Worm (Caenorhabditis elegans): Measurements from ENCODE around the gene C06G3.8.

DNA sequence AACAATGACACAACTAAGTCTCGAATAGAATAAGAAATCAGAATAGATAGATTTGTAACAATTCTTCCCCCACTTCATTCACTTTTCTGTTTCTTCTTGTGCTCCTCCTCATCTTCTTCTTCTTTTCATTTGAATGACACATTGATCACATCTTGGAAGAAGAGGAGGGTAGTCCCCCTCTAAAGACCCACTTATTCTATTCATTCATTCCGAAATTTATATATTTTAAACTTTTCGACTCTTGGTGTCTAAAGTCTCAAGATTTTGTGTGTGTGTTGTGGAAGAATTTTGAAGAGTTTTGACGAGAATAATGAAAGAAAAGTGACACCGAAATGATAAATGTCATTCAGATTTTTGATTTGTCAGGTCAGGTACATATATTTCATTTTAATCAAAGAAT, 41.3 kb downstream of the C06G3.8 start:
- TF ChIP-seq K11D2.4 (GFP tag; IDR thresholded peaks at IDR 0.05): no peak
- TF ChIP-seq dpl-1 (GFP tag; optimal IDR thresholded peaks at IDR 0.05): no peak

All from whole organism, young adult.